Worm (Caenorhabditis elegans) whole organism, L4/young adult: Measurements from ENCODE around the gene sru-23.

Experiments
- W03F9.2 ChIP-seq: fragments of 150-350 bp; optimal IDR thresholded peaks from 2 replicates; lab custom pipeline; 2014; ENCODE audit warnings: missing biosample characterization, missing genetic modification characterization
- him-1 ChIP-seq: sonication (generic microtip); optimal IDR thresholded peaks from 2 replicates; lab custom pipeline; 2016; ENCODE audit warnings: missing genotype, missing genetic modification reagents, missing genetic modification characterization, missing compliant biosample characterization

- no peak for TF ChIP-seq W03F9.2
- TF ChIP-seq him-1, result no peak
Observed at ce11 chrV:15988074-15988473, 15.7 kb upstream of the sru-23 start, which contains the start of gene F36G9.15.
